Worm (Caenorhabditis elegans): ENCODE measurements around the gene math-13.

The math-13 gene

ce11 chrII:1901981-1902380, 26.2 kb downstream of the math-13 start, which contains the start of gene math-23:
math-23 (plus strand) TSS chrII:1902281.
- TF ChIP-seq M03D4.4 (tag; optimal IDR thresholded peaks at IDR 0.05), result no peak
- no peak for TF ChIP-seq sem-2 (GFP tag; optimal IDR thresholded peaks at IDR 0.05)
- TF ChIP-seq flh-1 (GFP tag; optimal IDR thresholded peaks at IDR 0.05), result no peak
- TF ChIP-seq lin-13 (tag; optimal IDR thresholded peaks at IDR 0.05), result no peak
- TF ChIP-seq nhr-12 (tag; optimal IDR thresholded peaks at IDR 0.05), result no peak
- TF ChIP-seq bed-3 (GFP tag; optimal IDR thresholded peaks at IDR 0.05), result no peak
- no peak for TF ChIP-seq elt-1 (tag; optimal IDR thresholded peaks at IDR 0.05; ENCODE audit: borderline replicate concordance, insufficient read depth)
- no peak for TF ChIP-seq nhr-28 (tag; optimal IDR thresholded peaks at IDR 0.05)
- TF ChIP-seq mab-5 (tag; optimal IDR thresholded peaks at IDR 0.05), result no peak
- no peak for TF ChIP-seq ztf-11 (tag; optimal IDR thresholded peaks at IDR 0.05)
- no peak for TF ChIP-seq ham-2 (GFP tag; optimal IDR thresholded peaks at IDR 0.05)

ce11 chrII:1905104-1905503, 29.3 kb downstream of the math-13 start, which contains the start of gene math-22:
math-22 (plus strand) TSS chrII:1905404.
- TF ChIP-seq ceh-83 (GFP tag; optimal IDR thresholded peaks at IDR 0.05), result no peak
- TF ChIP-seq tbx-8 (GFP tag; optimal IDR thresholded peaks at IDR 0.05), result no peak
- TF ChIP-seq flh-1 (GFP tag; optimal IDR thresholded peaks at IDR 0.05), result no peak
- TF ChIP-seq nhr-237 (tag; optimal IDR thresholded peaks at IDR 0.05), result no peak
- TF ChIP-seq nhr-76 (tag; optimal IDR thresholded peaks at IDR 0.05), result no peak
- TF ChIP-seq ztf-11 (tag; optimal IDR thresholded peaks at IDR 0.05), result no peak
- no peak for TF ChIP-seq elt-1 (tag; optimal IDR thresholded peaks at IDR 0.05; ENCODE audit: borderline replicate concordance, insufficient read depth)
- no peak for TF ChIP-seq hlh-1 (tag; optimal IDR thresholded peaks at IDR 0.05)
- TF ChIP-seq zip-8 (tag; optimal IDR thresholded peaks at IDR 0.05), result no peak
- TF ChIP-seq ceh-43 (GFP tag; optimal IDR thresholded peaks at IDR 0.05), result no peak
- TF ChIP-seq sem-2 (GFP tag; optimal IDR thresholded peaks at IDR 0.05), result no peak
- TF ChIP-seq lsy-2 (tag; optimal IDR thresholded peaks at IDR 0.05), result no peak
- no peak for TF ChIP-seq unc-62 (GFP tag; optimal IDR thresholded peaks at IDR 0.05)
- no peak for TF ChIP-seq cnd-1 (tag; optimal IDR thresholded peaks at IDR 0.05)
- no peak for TF ChIP-seq mab-5 (tag; optimal IDR thresholded peaks at IDR 0.05)
- TF ChIP-seq nhr-12 (tag; optimal IDR thresholded peaks at IDR 0.05), result no peak

- TF ChIP-seq snpc-4 (tag; optimal IDR thresholded peaks at IDR 0.05) (no peak), cnd-1 (tag; optimal IDR thresholded peaks at IDR 0.05) (no peak), ceh-83 (GFP tag; optimal IDR thresholded peaks at IDR 0.05) (no peak), drap-1 (GFP tag; optimal IDR thresholded peaks at IDR 0.05) (no peak), ces-1 (GFP tag; optimal IDR thresholded peaks at IDR 0.05) (no peak), blmp-1 (tag; optimal IDR thresholded peaks at IDR 0.05) (no peak), lin-32 (GFP tag; optimal IDR thresholded peaks at IDR 0.05) (no peak), bed-3 (GFP tag; optimal IDR thresholded peaks at IDR 0.05) (no peak)
These were observed 37.0 kb downstream of the math-13 start, which contains the start of gene math-31 for ce11 chrII:1912741-1913140. math-31 (minus strand) TSS chrII:1912841.

ce11 chrII:1917862-1918261, 42.1 kb downstream of the math-13 start, which contains the start of gene bath-4:
bath-4 (minus strand) TSS chrII:1917962.
- TF ChIP-seq flh-1 (GFP tag; optimal IDR thresholded peaks at IDR 0.05), result no peak
- TF ChIP-seq zip-8 (tag; optimal IDR thresholded peaks at IDR 0.05), result no peak
- TF ChIP-seq nhr-28 (tag; optimal IDR thresholded peaks at IDR 0.05), result no peak
- TF ChIP-seq mab-5 (tag; optimal IDR thresholded peaks at IDR 0.05), result no peak

- no peak for TF ChIP-seq nhr-12 (tag; optimal IDR thresholded peaks at IDR 0.05)
- TF ChIP-seq nhr-28 (tag; optimal IDR thresholded peaks at IDR 0.05), result no peak
- TF ChIP-seq lin-32 (GFP tag; optimal IDR thresholded peaks at IDR 0.05), result no peak
- no peak for TF ChIP-seq drap-1 (GFP tag; optimal IDR thresholded peaks at IDR 0.05)
- no peak for TF ChIP-seq sptf-1 (tag; optimal IDR thresholded peaks at IDR 0.05)
- no peak for TF ChIP-seq ham-2 (GFP tag; optimal IDR thresholded peaks at IDR 0.05)
- TF ChIP-seq bed-3 (GFP tag; optimal IDR thresholded peaks at IDR 0.05), result no peak
- no peak for TF ChIP-seq sem-2 (GFP tag; optimal IDR thresholded peaks at IDR 0.05)
- no peak for TF ChIP-seq flh-1 (GFP tag; optimal IDR thresholded peaks at IDR 0.05)
- TF ChIP-seq mep-1 (tag; optimal IDR thresholded peaks at IDR 0.05), result no peak
- TF ChIP-seq elt-1 (tag; optimal IDR thresholded peaks at IDR 0.05; ENCODE audit: borderline replicate concordance, insufficient read depth), result no peak
- no peak for TF ChIP-seq pha-4 (tag; optimal IDR thresholded peaks at IDR 0.05)
- TF ChIP-seq nhr-2 (tag; optimal IDR thresholded peaks at IDR 0.05), result no peak
- TF ChIP-seq M03D4.4 (tag; optimal IDR thresholded peaks at IDR 0.05), result no peak
- no peak for TF ChIP-seq ceh-83 (GFP tag; optimal IDR thresholded peaks at IDR 0.05)
- TF ChIP-seq unc-39 (tag; optimal IDR thresholded peaks at IDR 0.05), result no peak
- TF ChIP-seq lsy-2 (tag; optimal IDR thresholded peaks at IDR 0.05), result no peak
- TF ChIP-seq zip-8 (tag; optimal IDR thresholded peaks at IDR 0.05), result no peak
- no peak for TF ChIP-seq nhr-237 (tag; optimal IDR thresholded peaks at IDR 0.05)
- no peak for TF ChIP-seq ztf-11 (tag; optimal IDR thresholded peaks at IDR 0.05)
These were observed 45.3 kb downstream of the math-13 start, which contains the start of gene bath-7 for ce11 chrII:1921018-1921417. bath-7 (minus strand) TSS chrII:1921118.

Measured in whole organism, mixed stage, embryonic.